Worm (Caenorhabditis elegans) whole organism, L3 larva: Measurements from ENCODE around the gene T13C5.9.
A peak's percentile ranks its signal among the peaks of the same experiment; 100 is the strongest.

Experiments
- ZK546.5 ChIP-seq: sonication (generic microtip); optimal IDR thresholded peaks from 2 replicates; lab custom pipeline; 2017; ENCODE audit warnings: missing biosample characterization, missing genetic modification characterization
- aly-2 ChIP-seq: fragments of 150-350 bp; optimal IDR thresholded peaks from 2 replicates; lab custom pipeline; 2014; ENCODE audit warnings: missing biosample characterization, missing genetic modification characterization
- ama-1 ChIP-seq: fragments of 150-350 bp; optimal IDR thresholded peaks from 2 replicates; lab custom pipeline; 2018
- ceh-16 ChIP-seq: sonication (generic microtip); optimal IDR thresholded peaks from 2 replicates; lab custom pipeline; 2017; ENCODE audit warnings: missing biosample characterization, missing genetic modification characterization
- ceh-28 ChIP-seq: fragments of 150-350 bp; optimal IDR thresholded peaks from 2 replicates; lab custom pipeline; 2014; ENCODE audit warnings: missing biosample characterization, missing genetic modification reagents, missing genetic modification characterization
- ceh-82 ChIP-seq: fragments of 150-350 bp; optimal IDR thresholded peaks from 2 replicates; lab custom pipeline; 2014; ENCODE audit warnings: missing biosample characterization, missing genetic modification characterization
- ceh-9 ChIP-seq: sonication (generic microtip); optimal IDR thresholded peaks from 2 replicates; lab custom pipeline; 2018; ENCODE audit warnings: missing biosample characterization, missing genetic modification characterization
- daf-12 ChIP-seq: fragments of 150-350 bp; optimal IDR thresholded peaks from 2 replicates; lab custom pipeline; 2014; ENCODE audit warnings: missing biosample characterization, missing genetic modification reagents, missing genetic modification characterization
- egl-5 ChIP-seq: fragments of 150-350 bp; optimal IDR thresholded peaks from 2 replicates; lab custom pipeline; 2017; ENCODE audit warnings: missing biosample characterization, missing genetic modification reagents, missing genetic modification characterization, inconsistent platforms
- elt-1 ChIP-seq: fragments of 150-350 bp; optimal IDR thresholded peaks from 2 replicates; lab custom pipeline; 2014; ENCODE audit warnings: missing biosample characterization, missing genetic modification characterization
- elt-2 ChIP-seq: sonication (generic microtip); optimal IDR thresholded peaks from 2 replicates; lab custom pipeline; 2016; ENCODE audit warnings: missing genetic modification reagents, mild to moderate bottlenecking, missing genetic modification characterization, missing compliant biosample characterization
- elt-3 ChIP-seq, 3 experiments: fragments of 150-350 bp in 1 of 3; sonication (generic microtip) in 2 of 3; optimal IDR thresholded peaks; 2 replicates in 2 of 3; 4 replicates in 1 of 3; lab custom pipeline; 2014 to 2017; ENCODE audit warnings: missing biosample characterization in 3 of 3, missing genetic modification characterization in 3 of 3
- eor-1 ChIP-seq, 2 experiments: fragments of 150-350 bp; optimal IDR thresholded peaks; 2 replicates each; lab custom pipeline; 2014 to 2018; ENCODE audit warnings: missing biosample characterization in 2 of 2, missing genetic modification characterization in 2 of 2
- fkh-10 ChIP-seq: sonication (generic microtip); optimal IDR thresholded peaks from 2 replicates; lab custom pipeline; 2017; ENCODE audit warnings: missing biosample characterization, missing genetic modification reagents, missing genetic modification characterization
- fos-1 ChIP-seq: fragments of 150-350 bp; optimal IDR thresholded peaks from 2 replicates; lab custom pipeline; 2014; ENCODE audit warnings: missing biosample characterization, missing genetic modification characterization
- hmg-11 ChIP-seq: sonication (generic microtip); optimal IDR thresholded peaks from 2 replicates; lab custom pipeline; 2016; ENCODE audit warnings: missing genetic modification characterization, missing compliant biosample characterization
- jun-1 ChIP-seq: fragments of 150-350 bp; optimal IDR thresholded peaks from 2 replicates; lab custom pipeline; 2014; ENCODE audit warnings: missing biosample characterization, missing genetic modification reagents, missing genetic modification characterization
- lin-39 ChIP-seq: fragments of 150-350 bp; optimal IDR thresholded peaks from 2 replicates; lab custom pipeline; 2018; ENCODE audit warnings: missing biosample characterization, missing genetic modification reagents, missing genetic modification characterization
- lsy-12 ChIP-seq: sonication (generic microtip); optimal IDR thresholded peaks from 2 replicates; lab custom pipeline; 2016; ENCODE audit warnings: mild to moderate bottlenecking, missing genetic modification characterization, missing compliant biosample characterization
- mdl-1 ChIP-seq: fragments of 150-350 bp; optimal IDR thresholded peaks from 2 replicates; lab custom pipeline; 2014; ENCODE audit warnings: missing biosample characterization, missing genetic modification characterization
- nfya-1 ChIP-seq: sonication (generic microtip); optimal IDR thresholded peaks from 2 replicates; lab custom pipeline; 2017; ENCODE audit warnings: missing genetic modification characterization, mild to moderate bottlenecking, missing compliant biosample characterization, antibody characterized with exemption, moderate library complexity; ENCODE audit not compliant: insufficient read depth
- nhr-11 ChIP-seq: fragments of 150-350 bp; optimal IDR thresholded peaks from 2 replicates; lab custom pipeline; 2014; ENCODE audit warnings: missing biosample characterization, missing genetic modification characterization
- nhr-237 ChIP-seq: fragments of 150-350 bp; optimal IDR thresholded peaks from 2 replicates; lab custom pipeline; 2014; ENCODE audit warnings: missing biosample characterization, missing genetic modification characterization
- nhr-25 ChIP-seq: sonication (generic microtip); optimal IDR thresholded peaks from 2 replicates; lab custom pipeline; 2017; ENCODE audit warnings: missing biosample characterization, missing genetic modification characterization
- nhr-28 ChIP-seq: fragments of 150-350 bp; optimal IDR thresholded peaks from 2 replicates; lab custom pipeline; 2014; ENCODE audit warnings: missing biosample characterization, missing genetic modification characterization
- nhr-43 ChIP-seq: sonication (generic microtip); optimal IDR thresholded peaks from 2 replicates; lab custom pipeline; 2016; ENCODE audit warnings: mild to moderate bottlenecking, missing genetic modification characterization, missing compliant biosample characterization; ENCODE audit not compliant: poor library complexity, severe bottlenecking
- nhr-67 ChIP-seq: fragments of 150-350 bp; optimal IDR thresholded peaks from 2 replicates; lab custom pipeline; 2014; ENCODE audit warnings: missing biosample characterization, missing genetic modification characterization
- pqm-1 ChIP-seq: fragments of 150-350 bp; optimal IDR thresholded peaks from 2 replicates; lab custom pipeline; 2017; ENCODE audit warnings: missing biosample characterization, missing genetic modification characterization, inconsistent platforms
- sea-2 ChIP-seq: fragments of 150-350 bp; sonication (generic microtip); optimal IDR thresholded peaks from 4 replicates; lab custom pipeline; 2014; ENCODE audit warnings: missing biosample characterization, missing genetic modification reagents, missing genetic modification characterization
- snpc-4 ChIP-seq: fragments of 150-350 bp; optimal IDR thresholded peaks from 2 replicates; lab custom pipeline; 2014; ENCODE audit warnings: missing biosample characterization, missing genetic modification characterization
- tbx-2 ChIP-seq: sonication (generic microtip); optimal IDR thresholded peaks from 2 replicates; lab custom pipeline; 2016; ENCODE audit warnings: mild to moderate bottlenecking, missing genetic modification characterization, missing compliant biosample characterization
- unc-39 ChIP-seq: sonication (generic microtip); optimal IDR thresholded peaks from 4 replicates; lab custom pipeline; 2017; ENCODE audit warnings: missing biosample characterization, missing genetic modification characterization
- ztf-11 ChIP-seq: fragments of 150-350 bp; optimal IDR thresholded peaks from 2 replicates; lab custom pipeline; 2014; ENCODE audit warnings: missing biosample characterization, missing genetic modification characterization
- ztf-4 ChIP-seq: fragments of 150-350 bp; optimal IDR thresholded peaks from 2 replicates; lab custom pipeline; 2014; ENCODE audit warnings: missing biosample characterization, missing genetic modification characterization

The T13C5.9 gene

DNA sequence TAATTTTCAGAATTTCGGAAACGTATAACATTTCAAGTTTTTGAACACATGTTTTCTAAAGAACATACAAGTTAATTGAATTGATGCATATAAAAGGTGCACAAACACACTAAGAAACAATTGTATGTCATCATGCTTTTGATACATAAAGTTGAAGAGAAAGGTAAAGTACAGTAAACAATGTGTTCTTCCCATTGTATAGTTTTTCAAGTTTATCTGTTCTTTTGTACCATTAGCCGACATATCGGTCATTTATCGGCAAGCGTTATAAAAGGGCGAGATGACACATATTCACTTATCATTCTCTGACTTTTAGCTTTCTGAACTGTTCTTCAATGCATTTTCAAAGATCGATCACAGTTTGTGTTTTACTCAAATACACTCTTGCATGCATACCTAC lies at the start of gene T13C5.9:
TSS of gene T13C5.9 (plus strand) at position 301 of the 400 bp plus-strand sequence.
- TF ChIP-seq ceh-82 (no peak), ztf-4 (tag; lab: Kevin White, UChicago) (no peak), tbx-2 (tag; lab: Kevin White, UChicago) (no peak), jun-1 (tag; lab: Kevin White, UChicago) (no peak), fkh-10 (no peak), hmg-11 (no peak), mdl-1 (no peak), nhr-67 (tag; lab: Kevin White, UChicago) (no peak), daf-12 (tag; lab: Kevin White, UChicago) (no peak), snpc-4 (tag; lab: Kevin White, UChicago) (no peak), ZK546.5 (tag; lab: Kevin White, UChicago) (no peak)

DNA sequence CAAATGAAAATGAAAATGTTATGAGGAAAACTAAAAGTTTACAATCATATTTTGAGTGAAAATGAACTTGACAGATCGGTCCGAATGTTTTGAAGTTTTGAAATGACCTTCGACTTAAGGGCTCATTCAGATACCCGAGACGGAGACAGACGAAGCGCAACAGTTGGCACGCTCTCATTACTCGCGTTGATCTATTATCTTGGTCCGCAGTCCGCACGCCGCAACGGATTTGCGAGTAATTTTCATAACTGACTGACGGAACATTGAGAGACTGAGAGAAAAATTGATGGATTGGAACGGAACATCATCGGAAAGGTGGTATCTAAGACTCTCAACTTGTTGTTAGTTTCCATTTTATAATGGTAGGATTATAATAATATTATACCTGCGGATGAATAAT lies 44.1 kb upstream of the T13C5.9 start:
- TF ChIP-seq lin-39 (tag; lab: Kevin White, UChicago), result peak; percentile 63
- TF ChIP-seq ceh-16 (tag; lab: Kevin White, UChicago), result no peak
- no peak for TF ChIP-seq ceh-28
- TF ChIP-seq unc-39 (tag; lab: Kevin White, UChicago), result no peak
- TF ChIP-seq eor-1 (tag; optimal IDR thresholded peaks at IDR 0.05; lab: Kevin White, UChicago), result no peak
- no peak for TF ChIP-seq nhr-237 (tag; lab: Kevin White, UChicago)
- TF ChIP-seq nhr-43 (tag; lab: Kevin White, UChicago), result no peak
- TF ChIP-seq nhr-11 (tag; lab: Kevin White, UChicago), result no peak
- TF ChIP-seq snpc-4 (tag; lab: Kevin White, UChicago), result no peak

DNA sequence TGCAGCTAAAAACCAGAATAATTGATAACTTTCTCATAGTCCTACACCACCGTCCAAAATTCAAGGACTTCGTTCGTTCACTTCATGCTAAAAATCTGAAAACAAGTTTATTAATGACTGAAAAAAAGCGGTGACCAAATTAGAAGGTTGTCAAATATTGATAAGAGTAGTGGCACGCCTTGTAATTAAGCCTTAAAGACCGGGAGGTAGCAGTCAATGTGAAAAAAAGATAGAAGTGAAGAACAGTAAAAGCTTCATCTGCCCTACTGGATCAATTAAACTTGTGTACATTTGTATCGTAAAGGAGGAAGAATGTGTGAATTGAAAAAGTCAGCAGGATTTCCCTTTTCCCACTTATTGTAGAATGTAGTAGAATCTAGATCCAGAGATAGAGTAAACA lies 39.6 kb upstream of the T13C5.9 start, which contains the start of gene tag-275:
TSS of gene tag-275 (minus strand) at position 101 of the 400 bp plus-strand sequence.
- TF ChIP-seq ztf-4 (tag; lab: Kevin White, UChicago), result no peak
- no peak for TF ChIP-seq fos-1
- TF ChIP-seq, all 47 proteins: peak for 0

DNA sequence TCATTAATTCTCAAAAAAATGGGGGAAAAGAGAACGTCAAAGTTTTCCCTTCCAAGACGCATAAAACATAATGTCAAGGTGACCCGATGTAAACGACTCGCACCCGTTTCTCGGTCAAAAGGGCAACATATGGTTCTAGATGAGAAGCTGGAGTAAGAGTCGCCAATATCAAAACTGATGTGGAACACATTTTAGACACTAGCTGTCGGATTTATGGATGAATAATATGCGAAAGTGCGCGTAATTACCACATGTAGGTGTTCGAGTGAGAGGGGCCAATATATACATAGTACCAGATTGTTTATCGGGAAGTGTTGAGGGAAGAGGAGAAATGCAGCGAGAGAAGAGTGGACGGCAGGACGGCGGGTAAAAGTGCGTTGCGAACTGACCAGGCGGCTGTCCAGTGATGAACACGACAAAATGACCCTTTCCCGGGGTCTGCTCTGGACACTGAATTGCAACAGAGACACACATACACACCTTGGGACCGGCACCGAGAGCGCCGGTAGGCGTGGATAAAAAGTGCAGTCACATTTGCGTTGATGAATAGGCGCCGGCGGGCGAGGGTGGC lies 39.0 kb upstream of the T13C5.9 start:
- TF ChIP-seq nhr-11 (tag; lab: Kevin White, UChicago) (no peak), nfya-1 (tag; lab: Kevin White, UChicago) (no peak), lin-39 (tag; lab: Kevin White, UChicago) (no peak), elt-1 (no peak), ceh-9 (no peak), mdl-1 (no peak), nhr-237 (tag; lab: Kevin White, UChicago) (no peak), ceh-82 (no peak), aly-2 (no peak), daf-12 (tag; lab: Kevin White, UChicago) (no peak), snpc-4 (tag; lab: Kevin White, UChicago) (no peak)

DNA sequence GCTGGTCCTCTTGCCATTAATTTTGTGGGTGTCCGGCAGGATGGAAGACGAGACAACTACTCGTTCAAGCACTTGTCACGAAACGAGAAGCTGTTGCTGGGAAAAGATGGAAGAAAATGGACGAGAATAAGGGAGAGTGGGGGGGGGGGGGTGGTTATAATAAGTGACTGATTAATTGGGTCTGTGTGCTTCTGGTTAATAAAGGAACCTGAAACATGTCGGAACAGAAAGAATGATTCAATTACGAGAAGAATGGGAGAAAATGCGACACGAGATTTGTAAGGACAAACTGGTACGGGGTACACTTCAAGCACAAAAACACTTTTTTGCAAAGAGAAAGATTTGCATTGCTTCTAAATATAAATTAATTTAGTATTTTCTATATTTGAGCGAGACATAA lies 34.6 kb upstream of the T13C5.9 start:
- TF ChIP-seq egl-5 (no peak), lin-39 (tag; lab: Kevin White, UChicago) (peak; percentile 55)

DNA sequence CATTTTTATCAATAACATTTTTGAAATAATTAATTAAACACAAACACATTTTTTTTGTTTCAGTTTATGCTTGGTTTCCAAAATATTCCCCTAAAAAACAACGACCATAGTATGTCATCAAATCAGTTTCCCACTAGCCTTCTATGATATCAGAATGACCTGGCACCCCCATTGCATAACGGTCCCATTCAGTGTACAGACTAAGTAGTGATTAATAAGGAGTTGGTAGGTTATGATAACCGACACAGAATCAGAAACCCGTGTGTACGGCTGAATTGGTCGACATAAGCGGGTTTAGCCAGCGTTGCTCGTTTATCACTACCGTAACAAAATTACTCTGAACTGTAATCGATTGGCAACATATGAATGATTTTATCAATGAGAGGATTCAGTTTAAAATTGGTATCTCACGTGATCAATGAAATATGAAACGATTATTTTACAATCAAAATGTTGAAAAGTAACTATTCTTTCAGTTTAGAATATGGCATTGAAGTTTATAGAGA lies 32.6 kb upstream of the T13C5.9 start:
- no peak for TF ChIP-seq nhr-67 (tag; lab: Kevin White, UChicago)
- peak; percentile 24 for TF ChIP-seq pqm-1 (tag; lab: Kevin White, UChicago)
- peak; percentile 52 for TF ChIP-seq elt-2 (tag; lab: Kevin White, UChicago)
- no peak for TF ChIP-seq nhr-28 (tag; lab: Kevin White, UChicago)
- TF ChIP-seq nhr-25 (tag; lab: Kevin White, UChicago), result no peak
- no peak for TF ChIP-seq lsy-12

DNA sequence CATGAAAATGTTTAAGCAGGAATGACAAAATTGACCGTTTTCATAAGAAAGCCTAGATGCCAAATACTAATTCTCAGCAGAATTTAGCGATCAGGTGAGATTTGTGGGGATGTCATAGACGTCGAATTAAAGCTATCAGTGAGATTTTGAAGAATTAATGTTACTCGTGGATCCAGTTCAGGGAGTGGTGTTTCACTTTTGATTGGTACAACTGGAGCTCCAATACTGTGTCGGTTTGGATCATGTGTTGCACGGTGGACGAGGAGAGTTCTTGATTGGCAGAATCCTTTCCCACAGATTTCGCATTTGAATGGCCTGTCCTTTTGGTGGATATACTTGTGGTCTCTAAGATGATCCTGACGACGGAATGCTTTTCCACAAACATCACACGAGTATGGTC lies 30.5 kb upstream of the T13C5.9 start:
- no peak for TF ChIP-seq ama-1
- TF ChIP-seq mdl-1, result no peak
- no peak for TF ChIP-seq sea-2 (GFP tag; lab: Kevin White, UChicago)
- TF ChIP-seq tbx-2 (tag; lab: Kevin White, UChicago), result no peak
- no peak for TF ChIP-seq ztf-11 (tag; lab: Kevin White, UChicago)
- TF ChIP-seq elt-3 (tag; optimal IDR thresholded peaks at IDR 0.05; lab: Kevin White, UChicago), result no peak
